Worm (Caenorhabditis elegans): ENCODE results near the gene dyc-1.

The dyc-1 gene

ce11 chrX:14049235-14049634, at the start of gene dyc-1:
dyc-1 (plus strand) TSS chrX:14049535.
- TF ChIP-seq nhr-23 (tag; optimal IDR thresholded peaks at IDR 0.05) (no peak), jun-1 (tag; optimal IDR thresholded peaks at IDR 0.05) (no peak), ztf-4 (tag; optimal IDR thresholded peaks at IDR 0.05) (no peak), fkh-2 (tag; optimal IDR thresholded peaks at IDR 0.05) (no peak), nhr-11 (tag; optimal IDR thresholded peaks at IDR 0.05) (no peak), ZK546.5 (tag; optimal IDR thresholded peaks at IDR 0.05) (no peak), nhr-28 (tag; optimal IDR thresholded peaks at IDR 0.05) (no peak), hmg-11 (tag; optimal IDR thresholded peaks at IDR 0.05) (no peak)

- peak; percentile 69 for TF ChIP-seq elt-2 (tag; optimal IDR thresholded peaks at IDR 0.05)
- TF ChIP-seq eor-1 (tag; optimal IDR thresholded peaks at IDR 0.05): no peak
- TF ChIP-seq egl-27 (tag; optimal IDR thresholded peaks at IDR 0.05): no peak
- TF ChIP-seq pha-4 (tag; optimal IDR thresholded peaks at IDR 0.05): peak; percentile 21
- peak; percentile 66 for TF ChIP-seq nhr-23 (tag; optimal IDR thresholded peaks at IDR 0.05)
- TF ChIP-seq pqm-1 (tag; optimal IDR thresholded peaks at IDR 0.05): peak; percentile 85
- TF ChIP-seq ceh-28 (tag; optimal IDR thresholded peaks at IDR 0.05): peak; percentile 72
Measured at ce11 chrX:14000198-14000748, 49.1 kb upstream of the dyc-1 start.

ce11 chrX:14001494-14001974, 47.8 kb upstream of the dyc-1 start, which contains the start of gene cytb-5.1:
cytb-5.1 (plus strand) TSS chrX:14001924.
- TF ChIP-seq ceh-82 (tag; optimal IDR thresholded peaks at IDR 0.05) (no peak), sea-2 (GFP tag; optimal IDR thresholded peaks at IDR 0.05) (no peak), mml-1 (tag; optimal IDR thresholded peaks at IDR 0.05) (no peak), pqm-1 (tag; optimal IDR thresholded peaks at IDR 0.05) (peak; percentile 71), daf-12 (tag; optimal IDR thresholded peaks at IDR 0.05) (no peak), nhr-28 (tag; optimal IDR thresholded peaks at IDR 0.05) (no peak), nfya-1 (tag; optimal IDR thresholded peaks at IDR 0.05; ENCODE audit: insufficient read depth) (peak; percentile 41), nhr-43 (tag; optimal IDR thresholded peaks at IDR 0.05; ENCODE audit: poor library complexity, severe bottlenecking) (no peak), ZK546.5 (tag; optimal IDR thresholded peaks at IDR 0.05) (no peak), nhr-76 (tag; optimal IDR thresholded peaks at IDR 0.05) (no peak), nhr-11 (tag; optimal IDR thresholded peaks at IDR 0.05) (no peak), pha-4 (tag; optimal IDR thresholded peaks at IDR 0.05) (peak; percentile 87), tbx-2 (tag; optimal IDR thresholded peaks at IDR 0.05) (no peak), nhr-23 (tag; optimal IDR thresholded peaks at IDR 0.05) (peak; percentile 58), elt-2 (tag; optimal IDR thresholded peaks at IDR 0.05) (peak; percentile 78), jun-1 (tag; optimal IDR thresholded peaks at IDR 0.05) (peak; percentile 24), elt-1 (tag; optimal IDR thresholded peaks at IDR 0.05) (no peak)

- no peak for TF ChIP-seq ceh-82 (tag; optimal IDR thresholded peaks at IDR 0.05)
- TF ChIP-seq nhr-237 (tag; optimal IDR thresholded peaks at IDR 0.05): no peak
Measured at ce11 chrX:14002739-14003138, 46.6 kb upstream of the dyc-1 start.

- TF ChIP-seq ztf-11 (tag; optimal IDR thresholded peaks at IDR 0.05) (no peak), pqm-1 (tag; optimal IDR thresholded peaks at IDR 0.05) (peak; percentile 60), elt-2 (tag; optimal IDR thresholded peaks at IDR 0.05) (peak; percentile 48), nhr-25 (tag; optimal IDR thresholded peaks at IDR 0.05) (no peak)
Measured at ce11 chrX:14003538-14003937, 45.8 kb upstream of the dyc-1 start.

- TF ChIP-seq lin-39 (tag; optimal IDR thresholded peaks at IDR 0.05): no peak
- no peak for TF ChIP-seq nhr-67 (tag; optimal IDR thresholded peaks at IDR 0.05)
- no peak for TF ChIP-seq pqm-1 (tag; optimal IDR thresholded peaks at IDR 0.05)
- no peak for TF ChIP-seq snpc-4 (tag; optimal IDR thresholded peaks at IDR 0.05)
- TF ChIP-seq ztf-4 (tag; optimal IDR thresholded peaks at IDR 0.05): no peak
- TF ChIP-seq mdl-1 (tag; optimal IDR thresholded peaks at IDR 0.05): no peak
- TF ChIP-seq ceh-9 (tag; optimal IDR thresholded peaks at IDR 0.05): no peak
- TF ChIP-seq ceh-16 (tag; optimal IDR thresholded peaks at IDR 0.05): no peak
- no peak for TF ChIP-seq nfya-1 (tag; optimal IDR thresholded peaks at IDR 0.05; ENCODE audit: insufficient read depth)
- TF ChIP-seq R02D3.7 (tag; optimal IDR thresholded peaks at IDR 0.05): no peak
Measured at ce11 chrX:14008130-14008529, 41.2 kb upstream of the dyc-1 start.
